Worm (Caenorhabditis elegans) whole organism, late embryonic: ENCODE data around the gene Y47C4A.1.
"Not testable (repeated sequence)": the region's sequence is repeated elsewhere in the genome, so short reads cannot be mapped to it uniquely, and the experiment has no call there.

Experiments
- F13H6.1 ChIP-seq: sonication (generic microtip); optimal IDR thresholded peaks from 2 replicates; lab custom pipeline; 2016; ENCODE audit warnings: missing genetic modification characterization, missing compliant biosample characterization
- K02D7.2 ChIP-seq: sonication (generic microtip); optimal IDR thresholded peaks from 2 replicates; lab custom pipeline; 2017; ENCODE audit warnings: mild to moderate bottlenecking, missing genetic modification characterization, missing compliant biosample characterization
- ahr-1 ChIP-seq: sonication (generic microtip); optimal IDR thresholded peaks from 2 replicates; lab custom pipeline; 2016; ENCODE audit warnings: missing genetic modification characterization, missing compliant biosample characterization
- ceh-18 ChIP-seq: sonication (generic microtip); optimal IDR thresholded peaks from 2 replicates; lab custom pipeline; 2016; ENCODE audit warnings: missing genetic modification characterization, missing compliant biosample characterization
- ceh-19 ChIP-seq: fragments of 200-800 bp; sonication (Bioruptor generic); optimal IDR thresholded peaks from 2 replicates; lab custom pipeline; 2018; ENCODE audit warnings: mild to moderate bottlenecking, missing genetic modification characterization, missing compliant biosample characterization
- ceh-34 ChIP-seq: sonication (generic microtip); optimal IDR thresholded peaks from 2 replicates; lab custom pipeline; 2016; ENCODE audit warnings: mild to moderate bottlenecking, missing genetic modification characterization, missing compliant biosample characterization
- che-1 ChIP-seq: sonication (generic microtip); optimal IDR thresholded peaks from 2 replicates; lab custom pipeline; 2016; ENCODE audit warnings: mild to moderate bottlenecking, missing genetic modification characterization, missing compliant biosample characterization
- gmeb-2 ChIP-seq: sonication (generic microtip); optimal IDR thresholded peaks from 2 replicates; lab custom pipeline; 2016; ENCODE audit warnings: missing genetic modification characterization, inconsistent platforms, missing compliant biosample characterization
- nfya-1 ChIP-seq: sonication (generic microtip); optimal IDR thresholded peaks from 2 replicates; lab custom pipeline; 2017; ENCODE audit warnings: missing genetic modification characterization, mild to moderate bottlenecking, missing compliant biosample characterization, antibody characterized with exemption, moderate library complexity
- npax-4 ChIP-seq: sonication (generic microtip); optimal IDR thresholded peaks from 2 replicates; lab custom pipeline; 2016; ENCODE audit warnings: missing genetic modification characterization, missing compliant biosample characterization
- pax-1 ChIP-seq: fragments of 150-350 bp; optimal IDR thresholded peaks from 2 replicates; lab custom pipeline; 2014; ENCODE audit warnings: missing biosample characterization, missing genetic modification characterization
- pqm-1 ChIP-seq: sonication (generic microtip); optimal IDR thresholded peaks from 2 replicates; lab custom pipeline; 2016; ENCODE audit warnings: missing genetic modification characterization, missing compliant biosample characterization
- sox-4 ChIP-seq: sonication (generic microtip); optimal IDR thresholded peaks from 2 replicates; lab custom pipeline; 2017; ENCODE audit warnings: mild to moderate bottlenecking, missing genetic modification characterization, inconsistent platforms, missing compliant biosample characterization

DNA sequence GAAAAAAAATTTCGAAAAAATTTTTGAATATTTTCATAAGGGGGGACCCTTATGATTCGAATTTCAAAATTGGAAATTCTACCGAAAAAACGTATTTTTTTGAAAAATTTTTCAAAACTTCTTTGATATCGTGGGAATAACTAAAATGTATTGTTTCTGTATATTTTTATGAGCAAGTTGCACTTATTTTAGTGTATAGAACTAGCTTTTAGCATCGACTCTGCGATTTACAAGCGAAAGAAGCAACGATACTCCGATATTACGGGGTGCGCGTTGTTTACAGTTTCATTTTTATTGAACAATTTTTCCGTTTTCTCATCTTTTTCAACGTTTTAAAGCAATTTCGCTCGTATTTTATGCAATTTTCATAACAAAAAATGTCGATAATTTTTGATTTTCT is 36.2 kb upstream of the Y47C4A.1 start, which contains the start of gene M02E1.3:
- TF ChIP-seq F13H6.1 (tag; lab: Kevin White, UChicago); gmeb-2 (tag; lab: Kevin White, UChicago); sox-4; K02D7.2; nfya-1 (tag; lab: Kevin White, UChicago); ceh-34 (tag; lab: Kevin White, UChicago); che-1 (tag; lab: Kevin White, UChicago); pqm-1 (tag; lab: Kevin White, UChicago); ceh-19 (GFP tag; lab: Kevin White, UChicago); ceh-18 (tag; lab: Kevin White, UChicago); pax-1; ahr-1 (tag; lab: Kevin White, UChicago); npax-4 (tag; lab: Kevin White, UChicago): not testable (repeated sequence)
